Worm (Caenorhabditis elegans): Measurements from ENCODE around the gene srxa-1.

srxa-1 gene

ce11 chrV:20713620-20714019, 18.3 kb upstream of the srxa-1 start, which contains the start of gene Y44A6C.1:
Y44A6C.1 (plus strand) TSS chrV:20713920.
- TF ChIP-seq Y105C5A.15 (GFP tag; IDR thresholded peaks at IDR 0.05) (no peak), daf-16 (GFP tag; optimal IDR thresholded peaks at IDR 0.05) (no peak), daf-16 (tag; optimal IDR thresholded peaks at IDR 0.05) (peak; percentile 15)

ce11 chrV:20714503-20714902, 17.4 kb upstream of the srxa-1 start:
- TF ChIP-seq jun-1 (tag; optimal IDR thresholded peaks at IDR 0.05) (no peak), aha-1 (tag) (peak; percentile 81), lin-39 (tag; optimal IDR thresholded peaks at IDR 0.05) (no peak), F26F4.8 (GFP tag; conservative IDR thresholded peaks at IDR 0.05) (no peak), F37D6.2 (tag; optimal IDR thresholded peaks at IDR 0.05) (no peak), ama-1 (optimal IDR thresholded peaks at IDR 0.05) (peak; percentile 16), daf-16 (GFP tag; optimal IDR thresholded peaks at IDR 0.05) (no peak), daf-16 (tag; optimal IDR thresholded peaks at IDR 0.05) (peak; percentile 7), F10B5.3 (tag; optimal IDR thresholded peaks at IDR 0.05) (no peak), zag-1 (tag; optimal IDR thresholded peaks at IDR 0.05) (no peak)

- TF ChIP-seq zfp-2 (tag; optimal IDR thresholded peaks at IDR 0.05), result no peak
- no peak for TF ChIP-seq Y105C5A.15 (GFP tag; IDR thresholded peaks at IDR 0.05)
- no peak for TF ChIP-seq lir-3 (tag; optimal IDR thresholded peaks at IDR 0.05)
- TF ChIP-seq set-16 (GFP tag; IDR thresholded peaks at IDR 0.05), result no peak
- no peak for TF ChIP-seq zip-2 (tag; optimal IDR thresholded peaks at IDR 0.05)
- no peak for TF ChIP-seq nhr-48 (tag; optimal IDR thresholded peaks at IDR 0.05)
- TF ChIP-seq gei-8 (GFP tag; optimal IDR thresholded peaks at IDR 0.05), result no peak
- TF ChIP-seq dmd-9 (GFP tag; IDR thresholded peaks at IDR 0.05), result no peak
- no peak for TF ChIP-seq lin-13 (GFP tag; optimal IDR thresholded peaks at IDR 0.05)
- TF ChIP-seq pqm-1 (tag; optimal IDR thresholded peaks at IDR 0.05), result no peak
- no peak for TF ChIP-seq F10B5.3 (tag; optimal IDR thresholded peaks at IDR 0.05)
- TF ChIP-seq ZK546.5 (tag; optimal IDR thresholded peaks at IDR 0.05), result no peak
- no peak for TF ChIP-seq T26A8.4 (GFP tag; IDR thresholded peaks at IDR 0.05)
Measured at ce11 chrV:20716267-20716666, 15.6 kb upstream of the srxa-1 start.

- TF ChIP-seq aly-2 (tag; optimal IDR thresholded peaks at IDR 0.05) (no peak), zag-1 (tag; optimal IDR thresholded peaks at IDR 0.05) (no peak), lin-13 (GFP tag; optimal IDR thresholded peaks at IDR 0.05) (no peak), R02D3.7 (tag; optimal IDR thresholded peaks at IDR 0.05) (no peak), nhr-111 (GFP tag; optimal IDR thresholded peaks at IDR 0.05) (no peak), cey-2 (tag; optimal IDR thresholded peaks at IDR 0.05; ENCODE audit: borderline replicate concordance, insufficient read depth) (no peak), T26A8.4 (GFP tag; IDR thresholded peaks at IDR 0.05) (peak; percentile 55), ceh-32 (tag; optimal IDR thresholded peaks at IDR 0.05; ENCODE audit: poor library complexity) (no peak), mdl-1 (tag; optimal IDR thresholded peaks at IDR 0.05) (no peak), lsy-2 (tag; optimal IDR thresholded peaks at IDR 0.05) (no peak), pqm-1 (tag; optimal IDR thresholded peaks at IDR 0.05) (no peak), lin-38 (GFP tag; IDR thresholded peaks at IDR 0.05) (no peak), nhr-41 (GFP tag; IDR thresholded peaks at IDR 0.05) (no peak), hlh-30 (tag; optimal IDR thresholded peaks at IDR 0.05; ENCODE audit: insufficient read depth) (no peak), T20F7.1 (GFP tag; optimal IDR thresholded peaks at IDR 0.05) (no peak), dmd-8 (GFP tag; IDR thresholded peaks at IDR 0.05) (no peak), lim-7 (GFP tag; IDR thresholded peaks at IDR 0.05) (no peak), nhr-10 (tag; optimal IDR thresholded peaks at IDR 0.05) (no peak), F26F4.8 (GFP tag; conservative IDR thresholded peaks at IDR 0.05) (no peak), unc-39 (tag; optimal IDR thresholded peaks at IDR 0.05) (no peak), tag-97 (GFP tag; IDR thresholded peaks at IDR 0.05) (no peak), mep-1 (tag; optimal IDR thresholded peaks at IDR 0.05) (peak; percentile 6), ctbp-1 (GFP tag; IDR thresholded peaks at IDR 0.05) (no peak), unc-130 (GFP tag; optimal IDR thresholded peaks at IDR 0.05) (no peak), egl-43 (GFP tag; IDR thresholded peaks at IDR 0.05) (no peak), daf-16 (GFP tag; optimal IDR thresholded peaks at IDR 0.05) (peak in 1 of 2 experiments; percentile 63), daf-16 (tag; optimal IDR thresholded peaks at IDR 0.05) (no peak), sdz-12 (GFP tag; optimal IDR thresholded peaks at IDR 0.05) (no peak), F37D6.2 (tag; optimal IDR thresholded peaks at IDR 0.05) (no peak), spr-1 (tag; optimal IDR thresholded peaks at IDR 0.05) (no peak), F10B5.3 (tag; optimal IDR thresholded peaks at IDR 0.05) (no peak), nhr-237 (tag; optimal IDR thresholded peaks at IDR 0.05) (no peak), nhr-28 (tag; optimal IDR thresholded peaks at IDR 0.05) (no peak)
Measured at ce11 chrV:20716830-20717441, 15.0 kb upstream of the srxa-1 start.

Measured in whole organism, L4 larva.